Fruit fly (Drosophila melanogaster): Measurements from ENCODE around the gene Snoo.

Gene Snoo

dm6 chr2L:7991391-7991876, 7.4 kb upstream of the Snoo start (continued):
- TF ChIP-seq kay (GFP tag; optimal IDR thresholded peaks at IDR 0.05) (no peak), ato (GFP tag; IDR thresholded peaks at IDR 0.05; ENCODE audit: partially characterized antibody) (no peak), trem (tag; optimal IDR thresholded peaks at IDR 0.05) (peak; percentile 33), ham (GFP tag; IDR thresholded peaks at IDR 0.05) (no peak), ara (GFP tag; IDR thresholded peaks at IDR 0.05) (no peak), bsh (GFP tag; optimal IDR thresholded peaks at IDR 0.05) (no peak), p53 (GFP tag; optimal IDR thresholded peaks at IDR 0.05) (no peak), gsb (GFP tag; IDR thresholded peaks at IDR 0.05) (no peak), CG4282 (GFP tag; optimal IDR thresholded peaks at IDR 0.05) (no peak), fd3F (GFP tag; optimal IDR thresholded peaks at IDR 0.05) (no peak), CG15601 (tag; optimal IDR thresholded peaks at IDR 0.05) (no peak), jing (GFP tag; optimal IDR thresholded peaks at IDR 0.05) (no peak), Dfd (GFP tag; optimal IDR thresholded peaks at IDR 0.05) (no peak), CG34224 (GFP tag; IDR thresholded peaks at IDR 0.05; ENCODE audit: partially characterized antibody) (peak; percentile 32; the same call in 1 of the 3 replicates), Awh (GFP tag; IDR thresholded peaks at IDR 0.05) (no peak), Usf (GFP tag; optimal IDR thresholded peaks at IDR 0.05) (no peak), CG1233 (GFP tag; optimal IDR thresholded peaks at IDR 0.05) (no peak), Tbp (GFP tag; optimal IDR thresholded peaks at IDR 0.05) (no peak), gem (tag; optimal IDR thresholded peaks at IDR 0.05) (no peak), MTF-1 (GFP tag; optimal IDR thresholded peaks at IDR 0.05; ENCODE audit: borderline replicate concordance) (no peak), hbn (GFP tag; IDR thresholded peaks at IDR 0.05; ENCODE audit: partially characterized antibody) (peak; percentile 25; the same call in 1 of the 2 replicates), CG8089 (GFP tag; optimal IDR thresholded peaks at IDR 0.05) (no peak), fu2 (GFP tag; optimal IDR thresholded peaks at IDR 0.05) (no peak), CG6791 (GFP tag; IDR thresholded peaks at IDR 0.05; ENCODE audit: partially characterized antibody) (peak; percentile 46; the same call in 2 of the 3 replicates), zf30C (GFP tag; optimal IDR thresholded peaks at IDR 0.05) (no peak), Ets65A (GFP tag) (peak; percentile 90), maf-S (GFP tag; optimal IDR thresholded peaks at IDR 0.05) (no peak), CG17612 (GFP tag; IDR thresholded peaks at IDR 0.05) (no peak), slou (GFP tag; optimal IDR thresholded peaks at IDR 0.05) (no peak), CG8290 (GFP tag; optimal IDR thresholded peaks at IDR 0.05) (no peak), CG8290 (tag; optimal IDR thresholded peaks at IDR 0.05) (peak in 1 of 2 experiments; percentile 16), H2.0 (GFP tag; IDR thresholded peaks at IDR 0.05) (0 out of 2 replicates have a peak, but pooled peaks have one; percentile 15), CHES-1-like (GFP tag; optimal IDR thresholded peaks at IDR 0.05) (no peak), CG10565 (GFP tag; optimal IDR thresholded peaks at IDR 0.05) (no peak), insv (GFP tag; optimal IDR thresholded peaks at IDR 0.05) (no peak), exex (tag; optimal IDR thresholded peaks at IDR 0.05) (peak; percentile 36), CG9932 (GFP tag; IDR thresholded peaks at IDR 0.05) (no peak), CG10431 (GFP tag; optimal IDR thresholded peaks at IDR 0.05) (no peak), nom (GFP tag; optimal IDR thresholded peaks at IDR 0.05) (peak; percentile 22), Jarid2 (GFP tag; optimal IDR thresholded peaks at IDR 0.05) (peak; percentile 73), NC2β (GFP tag; optimal IDR thresholded peaks at IDR 0.05) (no peak), Hr3 (GFP tag; optimal IDR thresholded peaks at IDR 0.05) (no peak), bowl (GFP tag; IDR thresholded peaks at IDR 0.05) (no peak), pan (optimal IDR thresholded peaks at IDR 0.05) (no peak), pan (GFP tag; optimal IDR thresholded peaks at IDR 0.05 in 1 of 2, IDR thresholded peaks at IDR 0.05 in 1 of 2) (no peak), usp (GFP tag; optimal IDR thresholded peaks at IDR 0.05) (no peak), BEAF-32 (GFP tag; optimal IDR thresholded peaks at IDR 0.05) (no peak), nau (GFP tag; optimal IDR thresholded peaks at IDR 0.05) (no peak), cad (GFP tag; optimal IDR thresholded peaks at IDR 0.05) (no peak), CG11560 (tag; IDR thresholded peaks at IDR 0.05) (no peak), CG14667 (GFP tag; IDR thresholded peaks at IDR 0.05) (no peak), gsb-n (tag; optimal IDR thresholded peaks at IDR 0.05) (no peak)

Data from whole organism, embryonic.